Worm (Caenorhabditis elegans): ENCODE results near the gene F53F1.4.

DNA sequence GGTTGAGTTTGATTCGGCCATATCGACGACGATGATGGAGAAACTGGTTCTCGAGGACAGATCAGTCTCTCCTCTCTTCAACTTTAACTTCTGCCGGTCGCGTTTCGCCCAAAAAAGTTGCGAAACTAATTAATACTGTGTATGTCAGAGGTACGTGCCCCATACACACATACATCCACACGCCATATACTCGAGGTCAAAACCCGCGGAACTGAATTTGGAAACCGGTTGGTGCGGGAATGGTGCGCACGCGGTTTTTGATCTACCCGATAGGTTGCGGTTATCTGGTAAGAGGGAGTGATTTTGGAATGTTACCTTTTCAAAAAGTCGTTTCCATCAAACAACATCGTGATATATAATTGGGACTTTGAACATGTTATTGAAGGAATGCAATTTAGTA lies 30.7 kb upstream of the F53F1.4 start, which contains the start of gene ifbp-1:
- TF ChIP-seq lin-39 (tag; optimal IDR thresholded peaks at IDR 0.05): no peak
- TF ChIP-seq lin-11 (tag; optimal IDR thresholded peaks at IDR 0.05): no peak
